Worm (Caenorhabditis elegans): ENCODE data around the gene srz-5.
A peak's percentile ranks its signal among the peaks of the same experiment; 100 is the strongest.

Gene srz-5

ce11 chrII:3520988-3521850, 6.7 kb upstream of the srz-5 start, which contains the start of gene W09G10.9:
TSS of gene W09G10.9 (plus strand) at chrII:3521800.
- no peak for TF ChIP-seq nhr-6 (tag; optimal IDR thresholded peaks at IDR 0.05)
- TF ChIP-seq zag-1 (tag; optimal IDR thresholded peaks at IDR 0.05) = no peak
- TF ChIP-seq saeg-2 (GFP tag; IDR thresholded peaks at IDR 0.05) = 0 out of 2 replicates have a peak, but pooled peaks have one; percentile 53
- TF ChIP-seq madf-5 (GFP tag; IDR thresholded peaks at IDR 0.05) = no peak
- peak in 1 of 2 experiments; percentile 66 for TF ChIP-seq unc-62 (GFP tag; optimal IDR thresholded peaks at IDR 0.05 in 1 of 2)
- TF ChIP-seq unc-62 (tag; optimal IDR thresholded peaks at IDR 0.05) = no peak
- TF ChIP-seq fos-1 (tag; optimal IDR thresholded peaks at IDR 0.05) = no peak
- peak in 1 of 2 experiments; percentile 29 for TF ChIP-seq daf-16 (GFP tag; optimal IDR thresholded peaks at IDR 0.05)
- TF ChIP-seq daf-16 (tag; optimal IDR thresholded peaks at IDR 0.05) = peak; percentile 54
- TF ChIP-seq daf-19 (GFP tag; conservative IDR thresholded peaks at IDR 0.05) = peak; percentile 84
- peak; percentile 80 for TF ChIP-seq lin-13 (GFP tag; optimal IDR thresholded peaks at IDR 0.05)
- TF ChIP-seq R02D3.7 (tag; optimal IDR thresholded peaks at IDR 0.05) = no peak
- no peak for TF ChIP-seq ces-1 (GFP tag; optimal IDR thresholded peaks at IDR 0.05)
- TF ChIP-seq arid-1 (GFP tag; conservative IDR thresholded peaks at IDR 0.05) = peak; percentile 91
- peak; percentile 46 for TF ChIP-seq nhr-102 (tag; optimal IDR thresholded peaks at IDR 0.05)
- TF ChIP-seq nhr-28 (tag; optimal IDR thresholded peaks at IDR 0.05) = peak; percentile 27
- TF ChIP-seq nhr-42 (GFP tag; IDR thresholded peaks at IDR 0.05) = peak; percentile 79
- peak; percentile 36 for TF ChIP-seq nhr-111 (GFP tag; optimal IDR thresholded peaks at IDR 0.05)
- TF ChIP-seq D1046.2 (GFP tag; IDR thresholded peaks at IDR 0.05) = peak; percentile 75; the same call in 1 of the 2 replicates
- no peak for TF ChIP-seq nhr-25 (tag; optimal IDR thresholded peaks at IDR 0.05; ENCODE audit: borderline replicate concordance, insufficient read depth)
- TF ChIP-seq tra-1 (GFP tag; IDR thresholded peaks at IDR 0.05) = 0 out of 2 replicates have a peak, but pooled peaks have one; percentile 37
- TF ChIP-seq aha-1 (tag) = peak; percentile 44
- no peak for TF ChIP-seq F49E8.2 (tag; optimal IDR thresholded peaks at IDR 0.05; ENCODE audit: borderline replicate concordance)
- no peak for TF ChIP-seq ZK546.5 (tag; optimal IDR thresholded peaks at IDR 0.05)
- TF ChIP-seq duxl-1 (tag; optimal IDR thresholded peaks at IDR 0.05; ENCODE audit: poor library complexity) = peak; percentile 90
- TF ChIP-seq aly-2 (tag; optimal IDR thresholded peaks at IDR 0.05) = no peak
- TF ChIP-seq zfp-2 (tag; optimal IDR thresholded peaks at IDR 0.05) = peak; percentile 14
- peak; percentile 32 for TF ChIP-seq unc-130 (GFP tag; optimal IDR thresholded peaks at IDR 0.05)
- no peak for TF ChIP-seq unc-39 (tag; optimal IDR thresholded peaks at IDR 0.05)
- TF ChIP-seq ceh-44 (GFP tag; IDR thresholded peaks at IDR 0.05) = peak; percentile 81
- peak; percentile 14 for TF ChIP-seq sdz-12 (GFP tag; optimal IDR thresholded peaks at IDR 0.05)
- no peak for TF ChIP-seq skn-1 (tag; optimal IDR thresholded peaks at IDR 0.05)
- 0 out of 2 replicates have a peak, but pooled peaks have one; percentile 23 for TF ChIP-seq F26F4.8 (GFP tag; conservative IDR thresholded peaks at IDR 0.05)
- peak; percentile 75 for TF ChIP-seq ctbp-1 (GFP tag; IDR thresholded peaks at IDR 0.05)
- TF ChIP-seq nhr-11 (tag; optimal IDR thresholded peaks at IDR 0.05) = peak; percentile 24
- TF ChIP-seq lin-1 (GFP tag; IDR thresholded peaks at IDR 0.05) = peak; percentile 44
- TF ChIP-seq pqm-1 (tag; optimal IDR thresholded peaks at IDR 0.05) = no peak
- TF ChIP-seq rbr-2 (tag; optimal IDR thresholded peaks at IDR 0.05) = peak; percentile 71
- TF ChIP-seq Y5F2A.4 (GFP tag; optimal IDR thresholded peaks at IDR 0.05) = no peak
- peak; percentile 9 for TF ChIP-seq spr-3 (GFP tag; optimal IDR thresholded peaks at IDR 0.05)
- peak; percentile 61 for TF ChIP-seq nhr-77 (tag; optimal IDR thresholded peaks at IDR 0.05)
- TF ChIP-seq lin-15B (tag; optimal IDR thresholded peaks at IDR 0.05) = no peak
- peak in 1 of 2 experiments; percentile 25 for TF ChIP-seq hif-1 (tag; optimal IDR thresholded peaks at IDR 0.05)
- TF ChIP-seq nhr-76 (tag; optimal IDR thresholded peaks at IDR 0.05) = no peak
- peak; percentile 90 for TF ChIP-seq pha-4 (GFP tag; IDR thresholded peaks at IDR 0.05)
- TF ChIP-seq pha-4 (tag; optimal IDR thresholded peaks at IDR 0.05) = no peak
- peak; percentile 75 for TF ChIP-seq vab-7 (GFP tag; IDR thresholded peaks at IDR 0.05)
- TF ChIP-seq lin-38 (GFP tag; IDR thresholded peaks at IDR 0.05) = peak; percentile 95
- TF ChIP-seq Y75B8A.6 (GFP tag; IDR thresholded peaks at IDR 0.05) = 0 out of 2 replicates have a peak, but pooled peaks have one; percentile 48
- peak; percentile 87 for TF ChIP-seq T26A8.4 (GFP tag; IDR thresholded peaks at IDR 0.05)
